Worm (Caenorhabditis elegans): ENCODE results near the gene T04F8.7.
A peak's percentile ranks its signal among the peaks of the same experiment; 100 is the strongest.

The T04F8.7 gene

ce11 chrX:11666545-11667177, 14.1 kb downstream of the T04F8.7 start, which contains the start of gene noca-2 (continued):
- TF ChIP-seq fkh-2 (tag; optimal IDR thresholded peaks at IDR 0.05): no peak
- no peak for TF ChIP-seq lsy-12 (tag; optimal IDR thresholded peaks at IDR 0.05)
- no peak for TF ChIP-seq elt-1 (tag; optimal IDR thresholded peaks at IDR 0.05)

DNA sequence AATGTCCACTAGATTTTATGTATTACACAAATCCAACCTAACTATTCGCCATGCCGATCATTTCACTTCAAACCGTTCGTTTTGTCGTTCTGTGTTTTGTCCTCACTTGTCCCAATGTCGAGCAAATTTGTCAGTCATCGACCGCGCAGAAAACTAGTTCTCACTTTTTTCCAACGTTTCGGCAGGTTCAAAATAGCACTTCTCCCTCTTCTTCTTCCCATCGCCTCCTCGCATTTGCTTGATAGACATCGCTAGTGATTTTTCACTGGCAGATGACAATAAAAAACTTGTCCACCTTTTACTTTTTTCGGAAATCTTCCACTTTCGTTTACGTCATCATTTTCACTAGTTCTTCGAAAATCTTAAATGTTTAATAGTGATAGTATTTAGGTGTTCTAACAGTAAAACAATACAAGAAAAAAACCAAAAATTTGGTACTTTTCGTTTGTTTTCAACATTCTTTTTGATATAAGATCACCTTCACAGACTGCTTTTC, 15.2 kb downstream of the T04F8.7 start:
- peak; percentile 80 for TF ChIP-seq nhr-25 (tag; optimal IDR thresholded peaks at IDR 0.05)
- no peak for TF ChIP-seq ceh-82 (tag; optimal IDR thresholded peaks at IDR 0.05)
- no peak for TF ChIP-seq elt-3 (tag; optimal IDR thresholded peaks at IDR 0.05)
- TF ChIP-seq egl-5 (tag; optimal IDR thresholded peaks at IDR 0.05): no peak
- peak; percentile 16 for TF ChIP-seq elt-1 (tag; optimal IDR thresholded peaks at IDR 0.05)
- TF ChIP-seq nhr-76 (tag; optimal IDR thresholded peaks at IDR 0.05): no peak
- no peak for TF ChIP-seq pqm-1 (tag; optimal IDR thresholded peaks at IDR 0.05)
- no peak for TF ChIP-seq lsy-12 (tag; optimal IDR thresholded peaks at IDR 0.05)
- TF ChIP-seq nfya-1 (tag; optimal IDR thresholded peaks at IDR 0.05; ENCODE audit: insufficient read depth): no peak
- no peak for TF ChIP-seq lin-39 (tag; optimal IDR thresholded peaks at IDR 0.05)
- TF ChIP-seq nhr-43 (tag; optimal IDR thresholded peaks at IDR 0.05; ENCODE audit: poor library complexity, severe bottlenecking): no peak
- no peak for TF ChIP-seq nhr-11 (tag; optimal IDR thresholded peaks at IDR 0.05)

DNA sequence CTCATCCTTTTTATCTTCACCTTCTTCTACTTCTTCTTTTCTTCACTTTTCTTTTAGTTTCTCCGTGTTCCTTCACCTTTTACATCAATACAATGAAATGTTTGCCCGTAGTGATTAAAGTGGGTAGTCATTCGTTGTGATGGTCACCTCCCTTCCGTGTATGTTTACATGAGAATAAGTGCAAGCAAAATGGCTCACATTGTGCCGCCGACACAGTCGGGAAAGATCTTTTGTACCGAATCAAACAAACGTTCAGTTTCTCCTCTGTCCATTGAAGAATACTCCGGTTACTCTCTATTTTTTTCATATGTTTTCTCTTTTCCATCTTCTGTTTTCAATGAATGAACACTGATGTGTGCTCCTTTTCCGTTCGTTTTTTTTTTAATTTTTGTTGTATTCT, 16.6 kb downstream of the T04F8.7 start:
- TF ChIP-seq nhr-25 (tag; optimal IDR thresholded peaks at IDR 0.05) (no peak), ceh-9 (tag; optimal IDR thresholded peaks at IDR 0.05) (no peak), pha-4 (tag; optimal IDR thresholded peaks at IDR 0.05) (peak; percentile 64), daf-12 (tag; optimal IDR thresholded peaks at IDR 0.05) (no peak), fkh-10 (GFP tag; optimal IDR thresholded peaks at IDR 0.05) (no peak), ceh-82 (tag; optimal IDR thresholded peaks at IDR 0.05) (no peak)

- TF ChIP-seq pha-4 (tag; optimal IDR thresholded peaks at IDR 0.05) (peak; percentile 4), ceh-16 (tag; optimal IDR thresholded peaks at IDR 0.05) (no peak), ceh-28 (tag; optimal IDR thresholded peaks at IDR 0.05) (peak; percentile 7), hmg-11 (tag; optimal IDR thresholded peaks at IDR 0.05) (peak; percentile 16), nhr-12 (tag; optimal IDR thresholded peaks at IDR 0.05) (no peak), mdl-1 (tag; optimal IDR thresholded peaks at IDR 0.05) (no peak)
Measured at ce11 chrX:11662557-11662956, 18.2 kb downstream of the T04F8.7 start.

ce11 chrX:11662069-11662468, 18.7 kb downstream of the T04F8.7 start:
- TF ChIP-seq elt-2 (tag; optimal IDR thresholded peaks at IDR 0.05): no peak
- peak; percentile 45 for TF ChIP-seq pha-4 (tag; optimal IDR thresholded peaks at IDR 0.05)

ce11 chrX:11661625-11662024, 19.2 kb downstream of the T04F8.7 start, which contains the start of gene sfxn-1.5:
Gene sfxn-1.5 (minus strand): TSS chrX:11661660.
- TF ChIP-seq snpc-4 (tag; optimal IDR thresholded peaks at IDR 0.05): no peak
- no peak for TF ChIP-seq skn-1 (tag; optimal IDR thresholded peaks at IDR 0.05)
- peak; percentile 98 for TF ChIP-seq pqm-1 (tag; optimal IDR thresholded peaks at IDR 0.05)
- no peak for TF ChIP-seq egl-5 (tag; optimal IDR thresholded peaks at IDR 0.05)
- peak; percentile 69 for TF ChIP-seq mdl-1 (tag; optimal IDR thresholded peaks at IDR 0.05)
- TF ChIP-seq elt-3 (tag; optimal IDR thresholded peaks at IDR 0.05): peak in 1 of 3 experiments; percentile 38
- TF ChIP-seq sea-2 (GFP tag; optimal IDR thresholded peaks at IDR 0.05): no peak
- TF ChIP-seq lin-15B (tag; optimal IDR thresholded peaks at IDR 0.05): no peak
- peak; percentile 68 for TF ChIP-seq jun-1 (tag; optimal IDR thresholded peaks at IDR 0.05)
- TF ChIP-seq elt-2 (tag; optimal IDR thresholded peaks at IDR 0.05): peak; percentile 99
- TF ChIP-seq pha-4 (tag; optimal IDR thresholded peaks at IDR 0.05): peak; percentile 66

- TF ChIP-seq mml-1 (tag; optimal IDR thresholded peaks at IDR 0.05): no peak
- TF ChIP-seq eor-1 (tag; optimal IDR thresholded peaks at IDR 0.05): no peak
- TF ChIP-seq tbx-2 (tag; optimal IDR thresholded peaks at IDR 0.05): no peak
- TF ChIP-seq nhr-77 (tag; optimal IDR thresholded peaks at IDR 0.05): no peak
- TF ChIP-seq nhr-76 (tag; optimal IDR thresholded peaks at IDR 0.05): no peak
- TF ChIP-seq nhr-43 (tag; optimal IDR thresholded peaks at IDR 0.05; ENCODE audit: poor library complexity, severe bottlenecking): no peak
Measured at ce11 chrX:11658331-11658730, 22.4 kb downstream of the T04F8.7 start, which contains the start of gene T04F8.3. Gene T04F8.3 (plus strand): TSS chrX:11658631.

Measured in whole organism, L3 larva.